Fruit fly (Drosophila melanogaster): ENCODE data around the gene mus201.

DNA sequence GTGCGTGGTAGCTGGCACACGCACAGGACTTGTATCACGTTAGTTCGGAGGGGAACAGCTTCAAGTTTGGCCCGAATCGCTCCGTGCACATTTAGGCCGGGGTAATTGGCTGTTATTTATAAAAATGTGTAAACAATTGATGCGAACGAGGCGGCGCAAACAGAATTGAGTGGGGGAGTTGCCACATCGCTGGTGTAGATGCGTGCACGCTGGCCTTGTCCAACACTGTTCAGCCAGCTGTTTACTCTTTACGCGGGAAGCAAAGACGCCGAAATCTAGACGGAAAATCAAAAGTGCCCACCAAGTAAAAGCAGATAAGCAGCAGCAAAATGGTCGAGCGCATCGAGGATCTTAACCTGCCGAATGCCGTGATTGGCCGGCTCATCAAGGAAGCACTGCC, 793 bp upstream of the mus201 start, which contains the start of the genes D12 and Chrac-14:
- TF ChIP-seq CG4496 (GFP tag; IDR thresholded peaks at IDR 0.05) (no peak), EcR (GFP tag; optimal IDR thresholded peaks at IDR 0.05) (no peak), Pif1B (GFP tag; optimal IDR thresholded peaks at IDR 0.05) (no peak)

Measured in whole organism, pupa.